Fruit fly (Drosophila melanogaster) whole organism, prepupa: ENCODE measurements around the gene sud1.

Experiments used
- Blimp-1 ChIP-seq: fragments of 200-800 bp; sonication (Bioruptor generic); optimal IDR thresholded peaks from 3 replicates; lab custom pipeline; 2017; ENCODE audit warnings: missing biosample characterization, missing genetic modification characterization, mild to moderate bottlenecking, moderate library complexity, missing genetic modification reagents
- CG10631 ChIP-seq: fragments of 200-800 bp; sonication (Bioruptor generic); optimal IDR thresholded peaks from 2 replicates; lab custom pipeline; 2016; ENCODE audit warnings: missing biosample characterization, missing genetic modification characterization
- CG10669 ChIP-seq: fragments of 200-800 bp; sonication (Bioruptor generic); optimal IDR thresholded peaks from 3 replicates; lab custom pipeline; 2018; ENCODE audit warnings: missing biosample characterization, mild to moderate bottlenecking, missing genetic modification characterization, moderate library complexity
- CG11294 ChIP-seq: fragments of 200-800 bp; sonication (Bioruptor generic); IDR thresholded peaks from 2 replicates; pipeline ENCODE4 v1.3.6; 2022; ENCODE audit warnings: missing biosample characterization, missing genetic modification characterization
- CG11902 ChIP-seq: fragments of 200-800 bp; sonication (Bioruptor generic); optimal IDR thresholded peaks from 3 replicates; lab custom pipeline; 2016; ENCODE audit warnings: missing biosample characterization, missing genetic modification characterization
- CG15336 ChIP-seq: fragments of 200-800 bp; sonication (Bioruptor generic); IDR thresholded peaks from 2 replicates; pipeline ENCODE4 v1.3.6; 2022; ENCODE audit warnings: missing biosample characterization, missing genetic modification characterization
- CG1621 ChIP-seq: fragments of 200-800 bp; sonication (Bioruptor generic); optimal IDR thresholded peaks from 3 replicates; lab custom pipeline; 2018; ENCODE audit warnings: missing biosample characterization, mild to moderate bottlenecking, missing genetic modification characterization
- CG31627 ChIP-seq: fragments of 200-800 bp; sonication (Bioruptor generic); optimal IDR thresholded peaks from 3 replicates; lab custom pipeline; 2016; ENCODE audit warnings: missing biosample characterization, missing genetic modification characterization
- CG32006 ChIP-seq: fragments of 200-800 bp; sonication (Bioruptor generic); optimal IDR thresholded peaks from 3 replicates; lab custom pipeline; 2017; ENCODE audit warnings: missing biosample characterization, mild to moderate bottlenecking, missing genetic modification characterization
- CG34406 ChIP-seq: fragments of 200-800 bp; sonication (Bioruptor generic); optimal IDR thresholded peaks from 3 replicates; lab custom pipeline; 2016; ENCODE audit warnings: missing biosample characterization, missing genetic modification characterization
- CG3919 ChIP-seq: fragments of 200-800 bp; sonication (Bioruptor generic); optimal IDR thresholded peaks from 3 replicates; lab custom pipeline; 2016; ENCODE audit warnings: missing biosample characterization, missing genetic modification characterization
- CG4318 ChIP-seq: fragments of 200-800 bp; sonication (Bioruptor generic); optimal IDR thresholded peaks from 3 replicates; lab custom pipeline; 2017; ENCODE audit warnings: missing biosample characterization, mild to moderate bottlenecking, missing genetic modification characterization
- CG6163 ChIP-seq: fragments of 200-800 bp; sonication (Bioruptor generic); IDR thresholded peaks from 3 replicates; pipeline ENCODE4 v1.3.6; 2022; ENCODE audit warnings: missing biosample characterization, missing genetic modification characterization
- CG6276 ChIP-seq: fragments of 200-800 bp; sonication (Bioruptor generic); optimal IDR thresholded peaks from 2 replicates; lab custom pipeline; 2017; ENCODE audit warnings: missing biosample characterization, mild to moderate bottlenecking, missing genetic modification characterization
- CG6792 ChIP-seq: fragments of 200-800 bp; sonication (Bioruptor generic); optimal IDR thresholded peaks from 3 replicates; lab custom pipeline; 2016; ENCODE audit warnings: missing biosample characterization, missing genetic modification characterization
- CG6854 ChIP-seq: fragments of 200-800 bp; sonication (Bioruptor generic); optimal IDR thresholded peaks from 2 replicates; lab custom pipeline; 2017; ENCODE audit warnings: missing biosample characterization, mild to moderate bottlenecking, missing genetic modification characterization
- CG7368 ChIP-seq: fragments of 200-800 bp; sonication (Bioruptor generic); optimal IDR thresholded peaks from 3 replicates; lab custom pipeline; 2016; ENCODE audit warnings: missing biosample characterization, missing genetic modification characterization
- CG8119 ChIP-seq: fragments of 200-800 bp; sonication (Bioruptor generic); IDR thresholded peaks from 3 replicates; pipeline ENCODE4 v1.3.6; 2022; ENCODE audit warnings: missing biosample characterization, missing genetic modification characterization
- CG8319 ChIP-seq: fragments of 200-800 bp; sonication (Bioruptor generic); optimal IDR thresholded peaks from 3 replicates; lab custom pipeline; 2016; ENCODE audit warnings: missing biosample characterization, missing genetic modification characterization
- CG8632 ChIP-seq: fragments of 200-800 bp; sonication (Bioruptor generic); optimal IDR thresholded peaks from 3 replicates; lab custom pipeline; 2016; ENCODE audit warnings: missing biosample characterization, missing genetic modification characterization
- Eip78C ChIP-seq: fragments of 200-800 bp; sonication (Bioruptor generic); peaks from one replicate; lab custom pipeline; 2016; ENCODE audit warnings: missing biosample characterization, missing genetic modification characterization
- Eip93F ChIP-seq: fragments of 200-800 bp; sonication (Bioruptor generic); optimal IDR thresholded peaks from 2 replicates; lab custom pipeline; 2016; ENCODE audit warnings: missing biosample characterization, mild to moderate bottlenecking, missing genetic modification characterization
- Ets21C ChIP-seq: fragments of 200-800 bp; sonication (Bioruptor generic); optimal IDR thresholded peaks from 3 replicates; lab custom pipeline; 2016; ENCODE audit warnings: missing biosample characterization, missing genetic modification characterization
- Gug ChIP-seq: fragments of 200-800 bp; sonication (Bioruptor generic); IDR thresholded peaks from 2 replicates; pipeline ENCODE4 v1.3.6; 2022; ENCODE audit warnings: missing biosample characterization, missing genetic modification characterization
- Hr38 ChIP-seq: sonication (Bioruptor generic); optimal IDR thresholded peaks from 2 replicates; lab custom pipeline; 2016; ENCODE audit warnings: missing biosample characterization, missing genetic modification characterization
- Hr39 ChIP-seq: fragments of 200-800 bp; sonication (Bioruptor generic); optimal IDR thresholded peaks from 2 replicates; lab custom pipeline; 2016; ENCODE audit warnings: missing biosample characterization, missing genetic modification characterization
- Hr4 ChIP-seq: fragments of 200-800 bp; sonication (Bioruptor generic); optimal IDR thresholded peaks from 3 replicates; lab custom pipeline; 2016; ENCODE audit warnings: missing biosample characterization, missing genetic modification characterization
- Lpt ChIP-seq: fragments of 200-800 bp; sonication (Bioruptor generic); optimal IDR thresholded peaks from 3 replicates; lab custom pipeline; 2016; ENCODE audit warnings: missing biosample characterization, missing genetic modification characterization
- OdsH ChIP-seq: fragments of 200-800 bp; sonication (Bioruptor generic); optimal IDR thresholded peaks from 3 replicates; lab custom pipeline; 2016; ENCODE audit warnings: missing biosample characterization, missing genetic modification characterization
- Sox14 ChIP-seq: fragments of 200-800 bp; sonication (Bioruptor generic); optimal IDR thresholded peaks from 3 replicates; lab custom pipeline; 2016; ENCODE audit warnings: missing biosample characterization, missing genetic modification characterization
- Sox15 ChIP-seq: fragments of 200-800 bp; sonication (Bioruptor generic); optimal IDR thresholded peaks from 3 replicates; lab custom pipeline; 2016; ENCODE audit warnings: missing biosample characterization, missing genetic modification characterization
- acj6 ChIP-seq: fragments of 200-800 bp; sonication (Bioruptor generic); optimal IDR thresholded peaks from 3 replicates; lab custom pipeline; 2016; ENCODE audit warnings: missing biosample characterization, missing genetic modification characterization
- eg ChIP-seq: fragments of 200-800 bp; sonication (Bioruptor generic); IDR thresholded peaks from 3 replicates; pipeline ENCODE4 v1.3.6; 2022; ENCODE audit warnings: missing biosample characterization, missing genetic modification characterization
- esn ChIP-seq: fragments of 200-800 bp; sonication (Bioruptor generic); optimal IDR thresholded peaks from 2 replicates; lab custom pipeline; 2016; ENCODE audit warnings: missing biosample characterization, mild to moderate bottlenecking, missing genetic modification characterization, moderate library complexity
- fd59A ChIP-seq: fragments of 200-800 bp; sonication (Bioruptor generic); optimal IDR thresholded peaks from 2 replicates; lab custom pipeline; 2017; ENCODE audit warnings: missing biosample characterization, mild to moderate bottlenecking, missing genetic modification characterization, missing genetic modification reagents
- fd85E ChIP-seq: fragments of 200-800 bp; sonication (Bioruptor generic); optimal IDR thresholded peaks from 3 replicates; lab custom pipeline; 2016; ENCODE audit warnings: missing biosample characterization, missing genetic modification characterization
- net ChIP-seq: fragments of 200-800 bp; sonication (Bioruptor generic); optimal IDR thresholded peaks from 3 replicates; lab custom pipeline; 2016; ENCODE audit warnings: missing biosample characterization, missing genetic modification characterization
- pdm3 ChIP-seq: fragments of 200-800 bp; sonication (Bioruptor generic); optimal IDR thresholded peaks from 3 replicates; lab custom pipeline; 2016; ENCODE audit warnings: missing biosample characterization, missing genetic modification characterization
- salr ChIP-seq, 2 experiments: fragments of 200-800 bp; sonication (Bioruptor generic); optimal IDR thresholded peaks; 3 replicates each; lab custom pipeline; 2016 to 2018; ENCODE audit warnings: missing biosample characterization in 2 of 2, missing genetic modification characterization in 2 of 2, mild to moderate bottlenecking in 1 of 2
- spab ChIP-seq: fragments of 200-800 bp; sonication (Bioruptor generic); optimal IDR thresholded peaks from 2 replicates; lab custom pipeline; 2017; ENCODE audit warnings: missing biosample characterization, mild to moderate bottlenecking, missing genetic modification characterization, missing genetic modification reagents
- ss ChIP-seq, 2 experiments: fragments of 200-800 bp; sonication (Bioruptor generic); optimal IDR thresholded peaks; 2 replicates in 1 of 2; 3 replicates in 1 of 2; lab custom pipeline; 2017 to 2018; ENCODE audit warnings: mild to moderate bottlenecking in 2 of 2, missing biosample characterization in 2 of 2, missing genetic modification characterization in 2 of 2, moderate library complexity in 1 of 2
- svp ChIP-seq: fragments of 200-800 bp; sonication (Bioruptor generic); peaks from one replicate; lab custom pipeline; 2016; ENCODE audit warnings: missing biosample characterization, missing genetic modification characterization
- topi ChIP-seq: fragments of 200-800 bp; sonication (Bioruptor generic); optimal IDR thresholded peaks from 3 replicates; lab custom pipeline; 2016; ENCODE audit warnings: missing biosample characterization, missing genetic modification characterization

sud1 gene

DNA sequence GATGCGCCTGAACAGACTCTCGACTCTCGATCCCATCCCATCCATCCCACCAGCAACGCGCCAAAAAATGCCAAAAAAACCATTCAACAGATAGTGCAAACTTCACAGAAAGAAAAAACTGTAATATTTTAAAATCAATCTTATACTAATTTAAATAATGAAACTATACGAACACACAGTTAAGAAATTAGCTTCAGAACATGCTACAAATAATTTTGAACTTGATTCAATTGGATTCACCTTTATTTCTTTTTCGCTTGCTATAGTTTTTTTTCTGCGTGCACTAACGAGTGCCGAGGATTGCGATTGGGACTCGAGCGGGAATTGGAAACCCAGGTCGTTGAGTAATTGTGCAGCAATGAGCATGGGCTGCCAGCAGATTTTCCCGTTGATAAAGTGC lies 9.6 kb downstream of the sud1 start:
- no peak for TF ChIP-seq CG10669 (GFP tag; lab: Kevin White, UChicago)
- peak; percentile 70 for TF ChIP-seq CG8119 (GFP tag; lab: Robert Waterston, UW)
- peak; percentile 58 for TF ChIP-seq CG32006 (GFP tag; lab: Kevin White, UChicago)
- peak; percentile 14 for TF ChIP-seq svp (GFP tag; lab: Kevin White, UChicago)
- no peak for TF ChIP-seq esn
- TF ChIP-seq pdm3 (GFP tag; lab: Kevin White, UChicago), result peak; percentile 11
- peak; percentile 77 for TF ChIP-seq CG15336
- TF ChIP-seq eg (GFP tag; lab: Robert Waterston, UW), result peak; percentile 68
- peak; percentile 20 for TF ChIP-seq CG4318 (GFP tag; lab: Kevin White, UChicago)
- TF ChIP-seq OdsH (GFP tag; lab: Kevin White, UChicago), result peak; percentile 1
- TF ChIP-seq Eip78C, result peak; percentile 51
- peak; percentile 66 for TF ChIP-seq Hr4 (GFP tag; lab: Kevin White, UChicago)
- TF ChIP-seq spab (GFP tag; lab: Kevin White, UChicago), result no peak
- peak; percentile 34; the same call in 1 of the 2 replicates for TF ChIP-seq Gug (GFP tag; lab: Robert Waterston, UW)
- no peak for TF ChIP-seq CG7368 (GFP tag; lab: Kevin White, UChicago)
- TF ChIP-seq CG11294 (GFP tag; lab: Robert Waterston, UW), result peak; percentile 15; the same call in 1 of the 2 replicates
- TF ChIP-seq CG6276 (GFP tag; lab: Kevin White, UChicago), result peak; percentile 60
- TF ChIP-seq, all 60 proteins: peak for 13

DNA sequence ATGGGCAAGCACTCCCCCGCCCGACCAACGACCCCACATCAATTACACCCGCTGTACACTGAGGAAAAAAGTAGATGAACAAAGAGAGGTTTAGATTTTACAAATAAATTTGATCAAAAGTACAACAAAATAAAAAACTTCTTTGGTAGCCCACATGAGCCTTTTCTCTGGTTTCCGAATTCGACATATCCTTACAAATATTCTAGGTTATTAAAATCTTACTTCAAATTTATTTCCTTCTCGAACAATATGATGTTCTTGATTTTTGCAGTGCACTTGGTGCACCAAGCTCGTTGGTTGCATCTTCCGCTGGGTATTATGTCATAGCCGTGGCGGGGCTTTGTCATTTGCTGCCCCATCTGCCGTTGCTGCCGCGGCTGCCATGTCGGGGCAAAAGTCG lies 11.0 kb downstream of the sud1 start:
- TF ChIP-seq CG8119 (GFP tag; lab: Robert Waterston, UW) (peak; percentile 52), CG10631 (GFP tag; lab: Kevin White, UChicago) (no peak), fd85E (no peak), Eip78C (peak; percentile 55), Sox14 (no peak), CG10669 (GFP tag; lab: Kevin White, UChicago) (no peak), eg (GFP tag; lab: Robert Waterston, UW) (peak; percentile 61; the same call in 2 of the 3 replicates), Hr38 (no peak), CG32006 (GFP tag; lab: Kevin White, UChicago) (peak; percentile 17), CG15336 (peak; percentile 55), Lpt (no peak), CG1621 (tag; lab: Kevin White, UChicago) (no peak), CG6276 (GFP tag; lab: Kevin White, UChicago) (peak; percentile 46), CG3919 (GFP tag; lab: Kevin White, UChicago) (no peak), Hr4 (GFP tag; lab: Kevin White, UChicago) (peak; percentile 19), CG6792 (GFP tag; lab: Kevin White, UChicago) (no peak)

DNA sequence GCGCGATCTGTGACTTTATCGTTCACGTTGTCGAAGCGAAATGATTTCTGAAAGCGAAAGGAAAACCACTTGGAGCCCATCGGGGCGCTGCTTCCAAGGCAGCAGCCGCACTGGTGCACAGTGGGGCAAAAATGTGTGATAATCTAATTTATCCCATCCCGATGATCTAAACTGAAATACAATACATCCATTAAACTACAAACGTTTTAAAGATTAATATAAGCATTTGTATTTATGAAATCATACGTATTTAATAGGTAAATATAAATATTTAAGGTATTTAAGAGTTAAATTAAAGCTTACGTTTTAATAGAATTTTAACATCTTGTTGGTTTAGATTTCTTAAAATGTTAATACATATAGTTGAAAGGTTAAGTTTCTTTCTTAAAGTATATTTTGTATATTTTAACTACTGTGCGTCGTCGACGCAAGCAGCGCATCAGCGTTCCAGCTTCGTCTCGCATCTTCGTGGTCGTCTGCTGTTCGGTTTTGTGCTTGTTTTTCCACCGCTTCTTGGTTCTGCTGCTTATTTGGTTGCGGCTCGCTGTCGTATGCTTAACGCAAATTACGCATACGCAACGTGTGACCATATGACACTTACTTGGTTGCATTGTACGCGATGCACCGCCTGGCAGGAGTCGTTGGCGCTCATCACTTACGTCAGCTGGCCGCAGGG lies 11.6 kb downstream of the sud1 start, which contains the start of gene CG13643:
CG13643 (minus strand) TSS at position 46 of the 676 bp plus-strand sequence.
- no peak for TF ChIP-seq esn
- TF ChIP-seq CG11902 (GFP tag; lab: Kevin White, UChicago), result no peak
- peak; percentile 67 for TF ChIP-seq CG3919 (GFP tag; lab: Kevin White, UChicago)
- peak; percentile 66 for TF ChIP-seq CG8632 (GFP tag; lab: Kevin White, UChicago)
- TF ChIP-seq OdsH (GFP tag; lab: Kevin White, UChicago), result peak; percentile 55
- 0 out of 3 replicates have a peak, but pooled peaks have one; percentile 6 for TF ChIP-seq CG6163
- no peak for TF ChIP-seq CG11294 (GFP tag; lab: Robert Waterston, UW)
- TF ChIP-seq salr (GFP tag; optimal IDR thresholded peaks at IDR 0.05; lab: Kevin White, UChicago), result peak in 1 of 2 experiments; percentile 71
- TF ChIP-seq Blimp-1 (GFP tag; lab: Kevin White, UChicago), result peak; percentile 54
- TF ChIP-seq Ets21C (GFP tag; lab: Kevin White, UChicago), result no peak
- TF ChIP-seq Hr39, result no peak
- TF ChIP-seq topi (GFP tag; lab: Kevin White, UChicago), result peak; percentile 12
- peak; percentile 85 for TF ChIP-seq CG32006 (GFP tag; lab: Kevin White, UChicago)
- no peak for TF ChIP-seq CG10669 (GFP tag; lab: Kevin White, UChicago)
- peak; percentile 31; the same call in 1 of the 3 replicates for TF ChIP-seq eg (GFP tag; lab: Robert Waterston, UW)
- TF ChIP-seq Sox15 (GFP tag; lab: Kevin White, UChicago), result no peak
- TF ChIP-seq Eip93F (GFP tag; lab: Kevin White, UChicago), result no peak
- TF ChIP-seq spab (GFP tag; lab: Kevin White, UChicago), result no peak
- TF ChIP-seq ss (GFP tag; optimal IDR thresholded peaks at IDR 0.05; lab: Kevin White, UChicago), result peak; percentile 35 to 56
- TF ChIP-seq Gug (GFP tag; lab: Robert Waterston, UW), result no peak
- peak; percentile 58 for TF ChIP-seq acj6 (GFP tag; lab: Kevin White, UChicago)
- no peak for TF ChIP-seq Hr38
- peak; percentile 75 for TF ChIP-seq CG6276 (GFP tag; lab: Kevin White, UChicago)
- no peak for TF ChIP-seq CG6854 (GFP tag; lab: Kevin White, UChicago)
- no peak for TF ChIP-seq Sox14
- TF ChIP-seq CG34406, result peak; percentile 62
- peak; percentile 64 for TF ChIP-seq net (GFP tag; lab: Kevin White, UChicago)
- TF ChIP-seq Lpt, result peak; percentile 36
- peak; percentile 34 for TF ChIP-seq CG6792 (GFP tag; lab: Kevin White, UChicago)
- peak; percentile 23 for TF ChIP-seq pdm3 (GFP tag; lab: Kevin White, UChicago)
- TF ChIP-seq CG4318 (GFP tag; lab: Kevin White, UChicago), result peak; percentile 64
- no peak for TF ChIP-seq CG8319
- TF ChIP-seq svp (GFP tag; lab: Kevin White, UChicago), result peak; percentile 70
- no peak for TF ChIP-seq CG31627 (GFP tag; lab: Kevin White, UChicago)
- TF ChIP-seq fd59A (GFP tag; lab: Kevin White, UChicago), result no peak
